Fruit fly (Drosophila melanogaster) ovary, adult (tissue): ENCODE results near the gene CG15160.

ENCODE experiments used
- CG17801 ChIP-seq: fragments of 200-800 bp; optimal IDR thresholded peaks from 2 replicates; lab custom pipeline; 2019; ENCODE audit warnings: missing biosample characterization, mild to moderate bottlenecking, missing genetic modification characterization, moderate library complexity; ENCODE audit not compliant: partially characterized antibody

CG15160 gene

DNA sequence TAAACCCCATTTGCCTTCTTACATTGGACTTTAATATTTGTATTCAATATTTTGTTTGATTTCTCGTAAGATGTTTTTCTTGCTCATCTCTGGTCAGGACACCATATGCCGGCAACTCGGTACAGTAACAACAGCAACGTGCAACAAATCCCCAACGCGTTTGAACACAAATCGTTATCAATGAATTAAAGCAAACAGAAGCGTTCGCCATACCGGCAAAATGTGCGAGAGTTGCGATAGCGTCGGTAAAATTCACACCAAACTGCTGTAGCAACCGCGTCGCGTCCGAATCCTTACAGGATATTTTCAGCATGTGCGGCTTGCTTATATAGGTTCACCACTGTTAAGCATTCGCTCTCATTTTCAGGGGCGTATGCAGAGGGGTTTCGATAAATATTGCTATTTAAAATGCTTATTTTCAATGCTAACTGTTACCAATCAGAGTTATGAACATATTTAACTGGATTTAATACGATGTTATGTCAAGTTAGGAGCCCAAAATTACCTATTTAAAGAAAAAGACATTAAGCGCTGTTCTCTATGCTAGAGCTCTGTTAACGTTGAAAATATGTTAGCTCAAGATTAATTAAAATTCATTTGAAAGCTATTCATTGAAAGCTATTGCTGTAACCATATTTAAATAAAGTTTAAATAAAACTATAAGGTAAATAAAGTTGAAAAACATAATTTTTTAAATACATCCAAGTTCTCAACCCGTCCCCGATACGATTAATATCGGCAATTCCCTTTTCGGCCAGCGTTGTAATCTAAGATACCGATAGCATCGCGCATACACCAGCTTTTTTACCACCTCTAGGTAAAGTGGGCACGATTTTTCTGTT lies at the start of gene CG15160, which contains the start of gene Pde11:
CG15160 (plus strand) TSS at position 792 of the 842 bp plus-strand sequence.
Pde11 (minus strand) TSS at position 243 of the 842 bp plus-strand sequence.
- no peak for TF ChIP-seq CG17801 (GFP tag; lab: Kevin White, UChicago)

DNA sequence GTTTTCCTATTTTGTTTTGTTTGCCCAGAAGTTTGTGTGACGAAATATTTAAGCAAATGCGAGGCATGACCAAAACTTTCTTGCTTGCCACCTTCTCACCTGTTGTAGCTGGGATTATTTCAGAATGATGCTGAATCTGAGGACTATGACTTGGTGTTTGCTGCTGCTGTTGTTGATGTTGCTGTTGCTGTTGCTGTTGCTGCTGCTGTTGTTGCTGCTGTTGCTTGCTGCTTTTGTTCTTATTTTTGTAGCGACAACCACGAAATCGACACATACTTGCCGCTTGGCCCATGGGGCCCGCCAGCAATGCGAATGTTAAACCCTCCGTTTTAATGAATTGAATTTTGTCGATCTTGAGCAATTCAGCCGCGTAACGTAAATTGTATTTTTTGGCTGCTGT lies 44.3 kb upstream of the CG15160 start:
- no peak for TF ChIP-seq CG17801 (GFP tag; lab: Kevin White, UChicago)

DNA sequence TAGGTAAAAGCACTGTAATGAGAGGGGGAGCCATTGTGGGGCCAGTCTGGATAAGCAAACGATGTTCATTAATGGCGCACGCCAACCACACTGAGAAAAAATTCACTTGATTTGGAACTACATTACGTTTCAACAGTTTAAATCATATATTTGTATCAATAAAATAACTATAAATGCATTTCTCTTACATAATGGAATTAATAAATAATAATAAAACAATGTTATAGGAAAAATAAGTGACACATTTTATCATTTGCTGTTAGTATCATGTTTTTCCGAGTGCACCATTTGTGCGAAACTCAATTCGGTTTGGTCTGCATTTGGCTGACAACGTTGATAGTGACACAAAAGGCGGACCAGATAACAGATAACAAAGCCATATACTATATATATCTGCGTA lies 41.9 kb upstream of the CG15160 start:
- no peak for TF ChIP-seq CG17801 (GFP tag; lab: Kevin White, UChicago)

DNA sequence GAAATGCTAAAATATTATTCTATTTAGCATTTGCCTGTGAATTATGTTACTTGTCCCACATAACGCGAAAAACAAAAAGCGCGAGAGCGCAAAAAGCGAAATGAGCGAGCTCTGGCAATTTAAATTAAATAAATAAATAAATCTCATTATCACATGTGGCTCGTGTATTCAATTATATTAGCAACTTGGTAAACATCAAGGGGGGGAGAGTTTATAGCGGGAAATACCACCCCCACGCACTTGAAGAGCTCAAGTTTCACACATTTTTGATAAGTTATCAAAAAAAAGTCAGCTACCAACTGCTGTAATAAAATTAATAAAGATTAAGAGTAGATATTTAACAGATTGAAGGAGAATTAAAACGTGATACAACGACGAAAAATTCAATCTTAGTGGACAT lies 41.2 kb upstream of the CG15160 start:
- TF ChIP-seq CG17801 (GFP tag; lab: Kevin White, UChicago): no peak

DNA sequence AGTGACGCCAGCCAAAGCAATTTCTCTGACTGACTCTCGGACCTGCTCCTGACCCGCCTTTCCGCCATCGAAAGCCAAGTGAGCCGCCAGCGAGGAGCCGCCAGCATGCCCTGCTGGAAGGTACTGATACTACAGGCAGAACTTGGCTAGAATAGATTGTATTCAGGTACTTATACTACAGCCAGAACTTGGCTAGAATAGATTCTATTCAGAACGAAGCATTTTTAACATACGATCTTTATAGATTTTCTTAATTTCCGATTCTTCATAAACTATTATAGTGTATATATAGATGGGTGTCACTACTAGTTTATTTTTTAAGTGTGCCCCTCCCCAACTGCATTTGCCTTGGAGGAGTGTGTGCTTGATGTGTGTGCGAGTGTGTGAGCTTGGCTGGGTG lies 36.5 kb upstream of the CG15160 start:
- no peak for TF ChIP-seq CG17801 (GFP tag; lab: Kevin White, UChicago)

DNA sequence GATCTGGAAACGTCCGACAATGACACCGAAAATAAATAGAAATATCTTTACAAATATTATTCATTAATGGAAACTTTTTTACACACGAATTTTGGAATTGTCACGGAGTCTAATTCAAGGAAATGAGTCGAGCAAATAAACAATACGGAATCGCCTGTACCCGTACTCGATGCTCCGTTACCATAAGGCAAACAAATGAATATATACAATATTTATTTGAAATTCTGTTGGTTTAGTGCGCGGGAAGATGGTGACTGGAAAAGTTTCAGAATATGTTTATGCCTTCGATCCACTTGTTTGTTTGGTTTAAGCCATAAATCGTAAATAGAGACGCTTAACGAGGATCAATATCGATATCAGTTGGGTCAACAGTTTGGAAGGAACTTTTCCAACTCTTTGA lies 34.3 kb upstream of the CG15160 start:
- TF ChIP-seq CG17801 (GFP tag; lab: Kevin White, UChicago): no peak

DNA sequence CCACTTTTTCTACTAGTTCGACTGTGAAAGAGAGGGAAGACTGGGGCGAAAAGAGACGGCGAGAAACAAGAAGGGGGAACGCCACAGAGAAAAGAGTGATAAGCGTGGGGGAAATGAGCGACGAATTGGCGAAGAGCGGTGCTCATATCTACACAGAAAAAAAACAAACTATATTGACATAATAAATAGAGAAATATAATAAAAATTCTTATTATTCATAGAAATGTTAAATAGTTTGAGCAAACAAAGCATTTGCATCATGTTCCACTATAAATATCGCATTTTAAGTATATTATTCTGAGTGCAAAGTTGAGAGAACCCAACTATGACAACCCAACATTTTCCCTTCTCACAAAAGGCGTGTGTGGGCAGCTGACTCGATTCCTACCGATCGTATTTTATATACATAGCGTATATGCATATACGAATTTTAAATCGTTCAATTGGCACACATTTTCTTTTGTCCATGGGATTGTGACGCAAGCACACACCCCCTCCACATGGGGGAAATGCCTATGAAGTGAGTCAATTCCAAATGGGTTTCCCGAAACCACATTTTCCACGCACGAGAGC lies 32.6 kb upstream of the CG15160 start:
- no peak for TF ChIP-seq CG17801 (GFP tag; lab: Kevin White, UChicago)

DNA sequence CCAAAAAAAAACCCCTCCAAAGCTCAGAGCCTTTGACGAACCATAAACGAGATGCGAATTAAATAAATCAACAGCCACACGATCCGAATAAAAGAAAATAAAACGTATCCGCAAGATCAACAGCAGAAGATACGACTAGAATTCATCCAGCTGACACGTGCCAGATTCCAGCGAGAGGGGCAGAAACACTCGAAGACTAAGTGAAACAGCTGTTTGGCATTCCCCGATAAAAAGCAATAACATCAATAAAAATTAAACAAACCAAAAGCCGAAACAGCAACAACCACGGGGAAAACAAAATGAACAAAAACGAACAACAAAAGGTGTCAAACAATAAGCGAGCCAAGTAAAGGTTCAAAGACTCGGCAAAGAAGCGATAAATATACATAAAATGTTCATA lies 31.6 kb upstream of the CG15160 start:
- TF ChIP-seq CG17801 (GFP tag; lab: Kevin White, UChicago): no peak

DNA sequence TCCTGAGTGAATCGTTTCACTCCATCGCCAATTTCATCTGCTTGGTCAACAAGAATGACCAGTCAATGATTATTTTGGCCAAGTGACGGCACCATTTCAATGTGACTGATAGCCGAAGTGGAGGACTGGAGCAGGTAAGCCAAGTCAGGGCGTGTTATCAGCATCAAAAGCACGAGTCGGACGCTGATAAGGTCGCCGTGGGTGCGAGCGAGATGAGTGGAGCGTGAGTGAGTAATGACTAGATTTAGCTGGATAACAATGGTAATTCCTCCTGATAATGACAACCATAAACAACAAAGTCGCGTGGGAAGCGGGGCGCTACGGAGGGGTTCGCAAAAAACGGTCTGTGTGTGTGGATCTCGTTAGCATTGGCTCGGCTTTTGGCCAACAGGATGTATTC lies 29.7 kb upstream of the CG15160 start:
- TF ChIP-seq CG17801 (GFP tag; lab: Kevin White, UChicago): no peak

DNA sequence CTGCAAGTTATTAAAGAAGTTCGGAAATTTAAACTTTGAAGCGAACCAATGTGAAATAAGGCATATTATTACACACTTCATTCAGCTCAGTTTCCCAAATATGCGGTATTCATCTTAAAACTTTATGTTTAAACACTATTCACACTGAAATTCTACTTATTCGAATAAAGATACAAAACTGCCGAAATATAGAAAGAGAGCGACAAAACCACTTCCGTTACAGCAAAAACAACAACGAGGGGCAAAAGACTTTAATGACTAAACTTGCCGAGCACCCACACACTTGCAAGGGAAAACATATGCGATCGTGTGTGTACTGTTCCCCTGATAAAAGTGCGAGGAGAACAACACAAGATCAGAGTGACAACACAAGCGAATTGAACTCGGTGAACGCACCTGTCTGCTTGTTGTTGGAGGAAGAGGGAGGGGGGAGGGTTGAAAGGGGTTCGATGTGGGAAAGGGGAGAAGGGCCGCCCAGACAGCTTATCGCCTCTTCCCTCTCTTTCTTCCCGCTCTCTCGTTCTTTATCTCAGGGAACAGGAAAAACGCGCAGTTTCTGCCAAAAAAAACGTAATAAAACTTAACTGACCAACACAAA lies 29.1 kb upstream of the CG15160 start:
- no peak for TF ChIP-seq CG17801 (GFP tag; lab: Kevin White, UChicago)

DNA sequence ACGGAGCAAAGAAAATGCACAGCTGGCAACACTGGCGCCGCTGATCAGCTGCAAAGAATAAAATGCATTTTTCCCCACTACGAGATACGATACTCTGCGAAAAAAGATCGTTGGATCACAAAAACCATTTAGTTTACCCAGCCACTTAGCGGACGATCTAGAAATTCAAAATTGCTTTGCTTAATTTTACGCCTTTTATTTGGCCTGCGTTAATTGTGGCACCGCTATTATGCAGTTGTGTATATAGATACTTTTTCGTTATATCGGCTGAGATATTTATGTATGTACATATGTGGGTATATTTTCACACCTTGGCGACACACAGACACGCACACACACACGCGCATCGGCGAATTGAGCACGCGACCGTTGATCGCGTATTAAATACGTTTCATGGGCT lies 28.1 kb upstream of the CG15160 start:
- TF ChIP-seq CG17801 (GFP tag; lab: Kevin White, UChicago): no peak

DNA sequence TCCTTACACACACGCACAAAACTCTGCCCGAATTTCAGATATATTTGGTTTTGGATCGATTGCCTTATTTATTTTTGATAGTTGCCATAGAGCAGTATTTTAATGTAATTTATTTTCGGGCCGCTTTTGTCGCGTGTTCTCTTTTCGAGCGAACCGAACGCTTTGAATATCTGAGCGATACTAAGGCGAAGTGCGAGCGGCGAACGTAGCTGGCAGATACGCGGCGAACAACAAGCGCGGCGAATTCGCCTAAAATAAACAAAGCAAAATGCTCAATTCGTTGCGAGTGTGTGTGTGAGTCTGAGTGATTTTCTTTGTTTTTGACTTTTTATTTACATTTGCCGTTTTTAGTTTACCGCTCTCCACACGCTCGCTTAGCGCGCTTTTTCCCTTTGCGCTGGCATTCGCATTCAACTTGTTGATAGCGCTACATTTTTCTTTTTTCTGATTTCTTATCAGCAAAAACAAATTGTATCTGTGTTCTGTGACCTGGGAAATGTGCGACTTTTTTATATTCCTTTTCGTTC lies 27.6 kb upstream of the CG15160 start:
- TF ChIP-seq CG17801 (GFP tag; lab: Kevin White, UChicago): peak; percentile 88

DNA sequence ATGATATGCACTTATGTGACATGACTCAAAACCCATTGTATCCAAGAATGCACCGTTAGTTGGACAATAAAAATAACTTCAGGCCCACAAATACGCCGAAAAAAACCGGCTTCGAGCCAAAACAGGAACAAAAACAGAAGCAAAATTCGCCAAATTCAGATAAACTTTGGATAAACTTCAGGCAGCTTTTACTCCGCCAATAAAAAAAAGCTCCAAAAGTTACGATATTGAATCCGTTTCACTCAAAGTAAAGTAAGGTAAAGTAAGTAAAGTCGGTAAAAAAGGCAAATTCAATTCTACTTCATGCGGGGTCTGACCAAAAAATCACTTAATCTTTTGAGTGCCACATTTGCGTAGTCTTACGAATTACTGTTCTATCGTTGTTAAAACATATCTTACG lies 26.7 kb upstream of the CG15160 start:
- no peak for TF ChIP-seq CG17801 (GFP tag; lab: Kevin White, UChicago)

DNA sequence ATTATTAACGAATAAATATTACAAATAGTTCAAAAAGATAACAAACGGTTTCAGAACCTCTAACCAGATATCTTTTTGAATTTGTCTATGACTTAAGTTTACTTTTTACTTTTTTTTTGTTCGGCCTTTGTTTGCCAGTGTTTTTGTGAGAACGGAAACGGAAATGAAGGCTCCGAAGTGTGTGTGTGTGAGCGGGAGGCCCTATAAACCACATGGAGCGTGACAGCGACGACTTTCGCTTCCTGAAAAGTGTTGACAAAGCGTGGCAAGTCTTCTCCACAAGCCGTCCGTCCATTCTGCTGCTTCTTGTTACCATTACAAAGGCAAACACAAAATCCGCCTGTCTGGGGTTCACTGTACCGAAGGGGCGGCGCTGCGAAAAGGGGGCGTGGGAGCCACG lies 26.3 kb upstream of the CG15160 start:
- no peak for TF ChIP-seq CG17801 (GFP tag; lab: Kevin White, UChicago)
